Fruit fly (Drosophila melanogaster) whole organism, embryonic: ENCODE results near the gene Rab39.
A peak's percentile ranks its signal among the peaks of the same experiment; 100 is the strongest.

ENCODE experiments used
- Adf1 ChIP-seq: fragments of 200-800 bp; sonication (Bioruptor generic); IDR thresholded peaks from 2 replicates; pipeline ENCODE4 v1.3.6; 2022; ENCODE audit warnings: missing biosample characterization, missing genetic modification characterization
- Atf6 ChIP-seq: fragments of 200-800 bp; sonication (Bioruptor generic); IDR thresholded peaks from 2 replicates; pipeline ENCODE4 v1.3.6; 2022; ENCODE audit warnings: missing biosample characterization, missing genetic modification characterization
- Awh ChIP-seq: fragments of 200-800 bp; sonication (Bioruptor generic); IDR thresholded peaks from 2 replicates; pipeline ENCODE4, ENCODE4 v1.3.6; 2022; ENCODE audit warnings: missing biosample characterization, missing genetic modification characterization
- CG11085 ChIP-seq: fragments of 200-800 bp; sonication (Bioruptor generic); IDR thresholded peaks from 2 replicates; pipeline ENCODE4 v1.3.6; 2022; ENCODE audit warnings: missing biosample characterization, missing genetic modification characterization
- CG11456 ChIP-seq: fragments of 200-800 bp; sonication (Bioruptor generic); IDR thresholded peaks from 3 replicates; pipeline ENCODE4 v1.3.6; 2022; ENCODE audit warnings: missing biosample characterization, missing genetic modification characterization
- CG11695 ChIP-seq: fragments of 200-800 bp; sonication (Bioruptor generic); IDR thresholded peaks from 3 replicates; pipeline ENCODE4 v1.3.6; 2022; ENCODE audit warnings: missing biosample characterization, missing genetic modification characterization
- CG1233 ChIP-seq: fragments of 200-800 bp; sonication (Bioruptor generic); optimal IDR thresholded peaks from 4 replicates; lab custom pipeline; 2018; ENCODE audit warnings: missing biosample characterization, mild to moderate bottlenecking, missing genetic modification characterization
- CG12744 ChIP-seq: fragments of 200-800 bp; sonication (Bioruptor generic); optimal IDR thresholded peaks from 2 replicates; lab custom pipeline; 2016; ENCODE audit warnings: missing biosample characterization, missing genetic modification characterization
- CG12769 ChIP-seq: fragments of 200-800 bp; sonication (Bioruptor generic); optimal IDR thresholded peaks from 2 replicates; lab custom pipeline; 2019; ENCODE audit warnings: missing biosample characterization, mild to moderate bottlenecking, missing genetic modification characterization, moderate library complexity
- CG13894 ChIP-seq: fragments of 200-800 bp; sonication (Bioruptor generic); optimal IDR thresholded peaks from 3 replicates; lab custom pipeline; 2018; ENCODE audit warnings: missing biosample characterization, mild to moderate bottlenecking, missing genetic modification characterization, moderate library complexity
- CG14441 ChIP-seq: fragments of 200-800 bp; sonication (Bioruptor generic); IDR thresholded peaks from 2 replicates; pipeline ENCODE4 v1.3.6; 2022; ENCODE audit warnings: missing biosample characterization, missing genetic modification characterization
- CG14965 ChIP-seq: fragments of 200-800 bp; sonication (Bioruptor generic); optimal IDR thresholded peaks from 2 replicates; lab custom pipeline; 2016; ENCODE audit warnings: missing biosample characterization, missing genetic modification characterization, borderline replicate concordance
- CG15601 ChIP-seq: fragments of 200-800 bp; sonication (Bioruptor generic); optimal IDR thresholded peaks from 3 replicates; lab custom pipeline; 2019; ENCODE audit warnings: missing biosample characterization, mild to moderate bottlenecking, missing genetic modification characterization, moderate library complexity
- CG17359 ChIP-seq: fragments of 200-800 bp; sonication (Bioruptor generic); optimal IDR thresholded peaks from 3 replicates; lab custom pipeline; 2018; ENCODE audit warnings: missing biosample characterization, mild to moderate bottlenecking, missing genetic modification characterization, moderate library complexity
- CG30431 ChIP-seq: fragments of 200-800 bp; sonication (Bioruptor generic); optimal IDR thresholded peaks from 2 replicates; lab custom pipeline; 2017; ENCODE audit warnings: missing biosample characterization, missing genetic modification characterization
- CG3163 ChIP-seq: fragments of 200-800 bp; sonication (Bioruptor generic); optimal IDR thresholded peaks from 3 replicates; lab custom pipeline; 2016; ENCODE audit warnings: missing biosample characterization, missing genetic modification characterization
- CG34224 ChIP-seq: fragments of 200-800 bp; sonication (Bioruptor generic); IDR thresholded peaks from 3 replicates; pipeline ENCODE4 v1.3.6; 2022; ENCODE audit warnings: missing biosample characterization, missing genetic modification characterization; ENCODE audit not compliant: partially characterized antibody
- CG4360 ChIP-seq: fragments of 200-800 bp; sonication (Bioruptor generic); IDR thresholded peaks from 2 replicates; pipeline ENCODE4 v1.3.6; 2022; ENCODE audit warnings: missing biosample characterization, missing genetic modification characterization
- CG43689 ChIP-seq: fragments of 200-800 bp; sonication (Bioruptor generic); IDR thresholded peaks from 2 replicates; pipeline ENCODE4 v1.3.6; 2022; ENCODE audit warnings: missing biosample characterization, missing genetic modification characterization
- CG8281 ChIP-seq: fragments of 200-800 bp; sonication (Bioruptor generic); optimal IDR thresholded peaks from 2 replicates; lab custom pipeline; 2018; ENCODE audit warnings: missing biosample characterization, mild to moderate bottlenecking, missing genetic modification characterization, moderate library complexity
- CG8290 ChIP-seq, 3 experiments: fragments of 200-800 bp; sonication (Bioruptor generic); optimal IDR thresholded peaks; 2 replicates each; lab custom pipeline; 2016 to 2019; ENCODE audit warnings: missing biosample characterization in 3 of 3, missing genetic modification characterization in 3 of 3, mild to moderate bottlenecking in 2 of 3, moderate library complexity in 1 of 3
- CG9609 ChIP-seq: fragments of 200-800 bp; sonication (Bioruptor generic); optimal IDR thresholded peaks from 3 replicates; lab custom pipeline; 2016; ENCODE audit warnings: missing biosample characterization, missing genetic modification characterization
- Dfd ChIP-seq, 2 experiments: fragments of >200 bp; optimal IDR thresholded peaks; 2 replicates each; lab custom pipeline; 2017; ENCODE audit warnings: missing biosample characterization in 2 of 2, missing genetic modification characterization in 2 of 2
- Drgx ChIP-seq: fragments of 200-800 bp; sonication (Bioruptor generic); IDR thresholded peaks from 2 replicates; pipeline ENCODE4 v1.3.6; 2022; ENCODE audit warnings: missing biosample characterization, missing genetic modification characterization
- ERR ChIP-seq: fragments of 200-800 bp; sonication (Bioruptor generic); optimal IDR thresholded peaks from 2 replicates; lab custom pipeline; 2016; ENCODE audit warnings: missing biosample characterization, missing genetic modification characterization
- Hmr ChIP-seq: fragments of 200-800 bp; sonication (Bioruptor generic); optimal IDR thresholded peaks from 3 replicates; lab custom pipeline; 2017; ENCODE audit warnings: mild to moderate bottlenecking, missing biosample characterization, missing genetic modification reagents, missing genetic modification characterization
- Rfx ChIP-seq: fragments of 200-800 bp; sonication (Bioruptor generic); IDR thresholded peaks from 2 replicates; pipeline ENCODE4 v1.3.6; 2022; ENCODE audit warnings: missing biosample characterization, missing genetic modification characterization
- ab ChIP-seq: fragments of 200-800 bp; sonication (Bioruptor generic); optimal IDR thresholded peaks from 2 replicates; lab custom pipeline; 2016; ENCODE audit warnings: missing biosample characterization, missing genetic modification characterization
- bcd ChIP-seq: fragments of 200-800 bp; sonication (Bioruptor generic); optimal IDR thresholded peaks from 2 replicates; lab custom pipeline; 2017; ENCODE audit warnings: missing biosample characterization, mild to moderate bottlenecking, missing genetic modification characterization
- btn ChIP-seq: fragments of 200-800 bp; sonication (Bioruptor generic); optimal IDR thresholded peaks from 2 replicates; lab custom pipeline; 2016; ENCODE audit warnings: missing biosample characterization, missing genetic modification characterization
- cg ChIP-seq: fragments of 200-800 bp; sonication (Bioruptor generic); optimal IDR thresholded peaks from 3 replicates; lab custom pipeline; 2019; ENCODE audit warnings: missing biosample characterization, mild to moderate bottlenecking, missing genetic modification characterization, moderate library complexity
- chm ChIP-seq: fragments of 200-800 bp; sonication (Bioruptor generic); IDR thresholded peaks from 2 replicates; pipeline ENCODE4 v1.3.6; 2022; ENCODE audit warnings: missing biosample characterization, missing genetic modification characterization
- ci ChIP-seq: fragments of 200-800 bp; sonication (Bioruptor generic); IDR thresholded peaks from 3 replicates; pipeline ENCODE4 v1.3.6; 2022; ENCODE audit warnings: missing biosample characterization, missing genetic modification characterization
- crol ChIP-seq: fragments of 200-800 bp; sonication (Bioruptor generic); IDR thresholded peaks from 2 replicates; pipeline ENCODE4 v1.3.6; 2022; ENCODE audit warnings: missing biosample characterization, missing genetic modification characterization
- dimm ChIP-seq: fragments of 200-800 bp; sonication (Bioruptor generic); IDR thresholded peaks from 2 replicates; pipeline ENCODE4 v1.3.6; 2022; ENCODE audit warnings: missing biosample characterization, missing genetic modification characterization
- eve ChIP-seq, 2 experiments: fragments of >200 bp; optimal IDR thresholded peaks; 2 replicates each; lab custom pipeline; 2017; ENCODE audit warnings: missing biosample characterization in 2 of 2, missing genetic modification characterization in 2 of 2
- exex ChIP-seq: fragments of 200-800 bp; sonication (Bioruptor generic); optimal IDR thresholded peaks from 4 replicates; lab custom pipeline; 2018; ENCODE audit warnings: missing biosample characterization, mild to moderate bottlenecking, missing genetic modification characterization, moderate library complexity
- fd102C ChIP-seq: fragments of 200-800 bp; sonication (Bioruptor generic); optimal IDR thresholded peaks from 2 replicates; lab custom pipeline; 2018; ENCODE audit warnings: missing biosample characterization, mild to moderate bottlenecking, missing genetic modification characterization, moderate library complexity
- fd64A ChIP-seq: fragments of 200-800 bp; sonication (Bioruptor generic); optimal IDR thresholded peaks from 3 replicates; lab custom pipeline; 2018; ENCODE audit warnings: missing biosample characterization, mild to moderate bottlenecking, missing genetic modification characterization
- gem ChIP-seq: fragments of 200-800 bp; sonication (Bioruptor generic); optimal IDR thresholded peaks from 2 replicates; lab custom pipeline; 2019; ENCODE audit warnings: missing biosample characterization, mild to moderate bottlenecking, missing genetic modification characterization, moderate library complexity
- gsb ChIP-seq: fragments of 200-800 bp; sonication (Bioruptor generic); IDR thresholded peaks from 2 replicates; pipeline ENCODE4 v1.3.6; 2022; ENCODE audit warnings: missing biosample characterization, missing genetic modification characterization
- insv ChIP-seq, 2 experiments: fragments of 200-800 bp; sonication (Bioruptor generic); optimal IDR thresholded peaks; 3 replicates each; lab custom pipeline; 2016 to 2018; ENCODE audit warnings: missing biosample characterization in 2 of 2, missing genetic modification characterization in 2 of 2
- ken ChIP-seq: fragments of 200-800 bp; sonication (Bioruptor generic); IDR thresholded peaks from 3 replicates; pipeline ENCODE4 v1.3.6; 2022; ENCODE audit warnings: missing biosample characterization, missing genetic modification characterization
- nau ChIP-seq: fragments of 200-800 bp; sonication (Bioruptor generic); optimal IDR thresholded peaks from 3 replicates; lab custom pipeline; 2017; ENCODE audit warnings: missing biosample characterization, mild to moderate bottlenecking, missing genetic modification characterization, missing genetic modification reagents
- nom ChIP-seq: fragments of 200-800 bp; sonication (Bioruptor generic); optimal IDR thresholded peaks from 2 replicates; lab custom pipeline; 2017; ENCODE audit warnings: missing biosample characterization, missing genetic modification characterization, mild to moderate bottlenecking, moderate library complexity, missing genetic modification reagents
- otp ChIP-seq: fragments of 200-800 bp; sonication (Bioruptor generic); IDR thresholded peaks from 3 replicates; pipeline ENCODE4, ENCODE4 v1.3.6; 2022; ENCODE audit warnings: missing biosample characterization, missing genetic modification characterization
- sens ChIP-seq: fragments of 200-800 bp; sonication (Bioruptor generic); peaks from one replicate; lab custom pipeline; 2016; ENCODE audit warnings: missing biosample characterization, missing genetic modification characterization
- sqz ChIP-seq: fragments of 200-800 bp; sonication (Bioruptor generic); optimal IDR thresholded peaks from 3 replicates; lab custom pipeline; 2018; ENCODE audit warnings: missing biosample characterization, mild to moderate bottlenecking, missing genetic modification characterization
- twi ChIP-seq: fragments of 200-800 bp; optimal IDR thresholded peaks from 2 replicates; lab custom pipeline; 2019; ENCODE audit warnings: missing biosample characterization, mild to moderate bottlenecking, missing genetic modification characterization, moderate library complexity
- vfl ChIP-seq: fragments of 200-800 bp; sonication (Bioruptor generic); optimal IDR thresholded peaks from 2 replicates; lab custom pipeline; 2016; ENCODE audit warnings: missing biosample characterization, missing genetic modification characterization

Rab39 gene

dm6 chrX:7703865-7704221, 30.9 kb upstream of the Rab39 start (continued):
- TF ChIP-seq insv (GFP tag; optimal IDR thresholded peaks at IDR 0.05; lab: Kevin White, UChicago) (no peak), Atf6 (GFP tag; lab: Robert Waterston, UW) (peak; percentile 4; the same call in 1 of the 2 replicates), fd102C (no peak), CG12744 (no peak), CG43689 (GFP tag; lab: Robert Waterston, UW) (no peak), CG14441 (GFP tag; lab: Robert Waterston, UW) (no peak), vfl (GFP tag; lab: Kevin White, UChicago) (peak; percentile 6), CG11456 (GFP tag; lab: Robert Waterston, UW) (no peak), chm (GFP tag; lab: Robert Waterston, UW) (no peak), bcd (GFP tag; lab: Kevin White, UChicago) (no peak), CG11085 (GFP tag; lab: Robert Waterston, UW) (no peak), Hmr (no peak), exex (tag; lab: Kevin White, UChicago) (no peak), eve (GFP tag; optimal IDR thresholded peaks at IDR 0.05; lab: Kevin White, UChicago) (peak in 1 of 2 experiments; percentile 39), fd64A (no peak), btn (no peak), CG8281 (no peak), dimm (GFP tag; lab: Robert Waterston, UW) (no peak), CG30431 (GFP tag; lab: Kevin White, UChicago) (peak; percentile 11), Dfd (GFP tag; optimal IDR thresholded peaks at IDR 0.05; lab: Kevin White, UChicago) (no peak), otp (no peak), CG11695 (GFP tag; lab: Robert Waterston, UW) (0 out of 3 replicates have a peak, but pooled peaks have one; percentile 0)

- TF ChIP-seq nau = no peak
- peak; percentile 90 for TF ChIP-seq CG4360 (GFP tag; lab: Robert Waterston, UW)
- TF ChIP-seq CG34224 (GFP tag; lab: Robert Waterston, UW) = no peak
- no peak for TF ChIP-seq CG8290 (GFP tag; optimal IDR thresholded peaks at IDR 0.05; lab: Kevin White, UChicago)
- peak in 1 of 2 experiments; percentile 36 for TF ChIP-seq CG8290 (tag; optimal IDR thresholded peaks at IDR 0.05; lab: Kevin White, UChicago)
- peak; percentile 45 for TF ChIP-seq CG3163 (GFP tag; lab: Kevin White, UChicago)
- no peak for TF ChIP-seq ab (GFP tag; lab: Kevin White, UChicago)
- TF ChIP-seq CG14965 (GFP tag; lab: Kevin White, UChicago) = no peak
- no peak for TF ChIP-seq CG9609 (GFP tag; lab: Kevin White, UChicago)
- TF ChIP-seq ken (GFP tag; lab: Robert Waterston, UW) = no peak
- peak; percentile 7 for TF ChIP-seq CG1233 (GFP tag; lab: Kevin White, UChicago)
- TF ChIP-seq CG12769 (tag; lab: Kevin White, UChicago) = peak; percentile 14
- TF ChIP-seq CG13894 = no peak
- TF ChIP-seq ERR (GFP tag; lab: Kevin White, UChicago) = no peak
- TF ChIP-seq crol (GFP tag; lab: Robert Waterston, UW) = peak; percentile 61
- no peak for TF ChIP-seq gsb
- peak; percentile 36 for TF ChIP-seq CG15601 (tag; lab: Kevin White, UChicago)
- peak; percentile 23 for TF ChIP-seq sqz (GFP tag; lab: Kevin White, UChicago)
- peak; percentile 72 for TF ChIP-seq nom (GFP tag; lab: Kevin White, UChicago)
- peak; percentile 5 for TF ChIP-seq gem (tag; lab: Kevin White, UChicago)
- TF ChIP-seq CG17359 (tag; lab: Kevin White, UChicago) = peak; percentile 7
- no peak for TF ChIP-seq Awh (GFP tag; lab: Robert Waterston, UW)
- peak; percentile 41 for TF ChIP-seq sens
- TF ChIP-seq Adf1 (GFP tag; lab: Robert Waterston, UW) = peak; percentile 87
- peak; percentile 48 for TF ChIP-seq cg (GFP tag; lab: Kevin White, UChicago)
- TF ChIP-seq twi = peak; percentile 22
- TF ChIP-seq Drgx (GFP tag; lab: Robert Waterston, UW) = peak; percentile 5; the same call in 1 of the 2 replicates
- TF ChIP-seq ci (GFP tag; lab: Robert Waterston, UW) = peak; percentile 53; the same call in 2 of the 3 replicates
- peak; percentile 22; the same call in 1 of the 2 replicates for TF ChIP-seq Rfx (GFP tag; lab: Robert Waterston, UW)
Measured at dm6 chrX:7704262-7705174, 30.2 kb upstream of the Rab39 start.
